Worm (Caenorhabditis elegans): Measurements from ENCODE around the gene abu-14.

The abu-14 gene

ce11 chrII:9261403-9261802, 34.4 kb upstream of the abu-14 start:
- TF ChIP-seq lin-39 (tag; optimal IDR thresholded peaks at IDR 0.05) (peak; percentile 52), ceh-82 (tag; optimal IDR thresholded peaks at IDR 0.05) (no peak), ZK546.5 (tag; optimal IDR thresholded peaks at IDR 0.05) (no peak), pha-4 (tag; optimal IDR thresholded peaks at IDR 0.05) (no peak)

ce11 chrII:9260026-9260425, 33.0 kb upstream of the abu-14 start:
- TF ChIP-seq nhr-23 (tag; optimal IDR thresholded peaks at IDR 0.05) = peak; percentile 24
- TF ChIP-seq aly-2 (tag; optimal IDR thresholded peaks at IDR 0.05) = no peak

ce11 chrII:9258566-9258965, 31.6 kb upstream of the abu-14 start:
- TF ChIP-seq lsy-12 (tag; optimal IDR thresholded peaks at IDR 0.05) = no peak
- no peak for TF ChIP-seq nhr-237 (tag; optimal IDR thresholded peaks at IDR 0.05)
- no peak for TF ChIP-seq snpc-4 (tag; optimal IDR thresholded peaks at IDR 0.05)
- TF ChIP-seq nfya-1 (tag; optimal IDR thresholded peaks at IDR 0.05; ENCODE audit: insufficient read depth) = no peak
- TF ChIP-seq ztf-4 (tag; optimal IDR thresholded peaks at IDR 0.05) = no peak
- TF ChIP-seq nhr-43 (tag; optimal IDR thresholded peaks at IDR 0.05; ENCODE audit: poor library complexity, severe bottlenecking) = no peak
- TF ChIP-seq ZK546.5 (tag; optimal IDR thresholded peaks at IDR 0.05) = no peak
- TF ChIP-seq pqm-1 (tag; optimal IDR thresholded peaks at IDR 0.05) = no peak
- TF ChIP-seq nhr-12 (tag; optimal IDR thresholded peaks at IDR 0.05) = no peak

ce11 chrII:9258034-9258556, 31.1 kb upstream of the abu-14 start:
- TF ChIP-seq hmg-11 (tag; optimal IDR thresholded peaks at IDR 0.05) (no peak), nhr-25 (tag; optimal IDR thresholded peaks at IDR 0.05) (no peak), zag-1 (tag; optimal IDR thresholded peaks at IDR 0.05) (no peak), fos-1 (tag; optimal IDR thresholded peaks at IDR 0.05) (no peak), snpc-4 (tag; optimal IDR thresholded peaks at IDR 0.05) (no peak), lin-39 (tag; optimal IDR thresholded peaks at IDR 0.05) (no peak), aly-2 (tag; optimal IDR thresholded peaks at IDR 0.05) (no peak), egl-27 (tag; optimal IDR thresholded peaks at IDR 0.05) (no peak), elt-2 (tag; optimal IDR thresholded peaks at IDR 0.05) (no peak), egl-5 (tag; optimal IDR thresholded peaks at IDR 0.05) (no peak), ceh-16 (tag; optimal IDR thresholded peaks at IDR 0.05) (no peak), mdl-1 (tag; optimal IDR thresholded peaks at IDR 0.05) (no peak), unc-62 (GFP tag; optimal IDR thresholded peaks at IDR 0.05) (no peak), jun-1 (tag; optimal IDR thresholded peaks at IDR 0.05) (no peak), tbx-2 (tag; optimal IDR thresholded peaks at IDR 0.05) (no peak), ama-1 (optimal IDR thresholded peaks at IDR 0.05) (no peak), ceh-82 (tag; optimal IDR thresholded peaks at IDR 0.05) (no peak), nhr-23 (tag; optimal IDR thresholded peaks at IDR 0.05) (no peak), ZK546.5 (tag; optimal IDR thresholded peaks at IDR 0.05) (no peak)

ce11 chrII:9254187-9254586, 27.2 kb upstream of the abu-14 start, which contains the start of gene nlp-82:
nlp-82 (minus strand) TSS chrII:9254287.
- TF ChIP-seq nhr-11 (tag; optimal IDR thresholded peaks at IDR 0.05) = no peak
- no peak for TF ChIP-seq nhr-23 (tag; optimal IDR thresholded peaks at IDR 0.05)
- TF ChIP-seq nhr-76 (tag; optimal IDR thresholded peaks at IDR 0.05) = no peak

ce11 chrII:9251529-9251928, 24.5 kb upstream of the abu-14 start:
- TF ChIP-seq nhr-23 (tag; optimal IDR thresholded peaks at IDR 0.05) (no peak), elt-2 (tag; optimal IDR thresholded peaks at IDR 0.05) (no peak), nhr-76 (tag; optimal IDR thresholded peaks at IDR 0.05) (no peak), nhr-25 (tag; optimal IDR thresholded peaks at IDR 0.05) (peak; percentile 19)

ce11 chrII:9250422-9250821, 23.4 kb upstream of the abu-14 start, which contains the start of gene T26C5.4:
T26C5.4 (minus strand) TSS chrII:9250522.
- no peak for TF ChIP-seq ceh-16 (tag; optimal IDR thresholded peaks at IDR 0.05)
- TF ChIP-seq ceh-28 (tag; optimal IDR thresholded peaks at IDR 0.05) = no peak
- no peak for TF ChIP-seq R02D3.7 (tag; optimal IDR thresholded peaks at IDR 0.05)
- TF ChIP-seq nhr-43 (tag; optimal IDR thresholded peaks at IDR 0.05; ENCODE audit: poor library complexity, severe bottlenecking) = no peak
- no peak for TF ChIP-seq ztf-11 (tag; optimal IDR thresholded peaks at IDR 0.05)
- no peak for TF ChIP-seq elt-1 (tag; optimal IDR thresholded peaks at IDR 0.05)
- TF ChIP-seq daf-12 (tag; optimal IDR thresholded peaks at IDR 0.05) = no peak
- TF ChIP-seq jun-1 (tag; optimal IDR thresholded peaks at IDR 0.05) = no peak
- TF ChIP-seq egl-27 (tag; optimal IDR thresholded peaks at IDR 0.05) = no peak
- TF ChIP-seq unc-39 (tag; optimal IDR thresholded peaks at IDR 0.05) = no peak
- TF ChIP-seq nhr-237 (tag; optimal IDR thresholded peaks at IDR 0.05) = no peak
- TF ChIP-seq fkh-10 (GFP tag; optimal IDR thresholded peaks at IDR 0.05) = no peak
- TF ChIP-seq nhr-76 (tag; optimal IDR thresholded peaks at IDR 0.05) = no peak
- no peak for TF ChIP-seq nhr-12 (tag; optimal IDR thresholded peaks at IDR 0.05)
- TF ChIP-seq ceh-9 (tag; optimal IDR thresholded peaks at IDR 0.05) = no peak
- TF ChIP-seq unc-62 (GFP tag; optimal IDR thresholded peaks at IDR 0.05) = no peak
